Worm (Caenorhabditis elegans) whole organism, L1 larva: ENCODE results near the gene K02E7.4.

Experiments
- Y116A8C.19 ChIP-seq: sonication (generic microtip); optimal IDR thresholded peaks from 2 replicates; lab custom pipeline; 2016; ENCODE audit warnings: missing compliant biosample characterization, missing genetic modification characterization, borderline replicate concordance
- ama-1 ChIP-seq: fragments of 150-350 bp; optimal IDR thresholded peaks from 2 replicates; lab custom pipeline; 2014
- ces-1 ChIP-seq: fragments of 150-350 bp; optimal IDR thresholded peaks from 2 replicates; lab custom pipeline; 2014; ENCODE audit warnings: missing biosample characterization, missing genetic modification reagents, missing genetic modification characterization
- dpl-1 ChIP-seq, 3 experiments: fragments of 150-350 bp in 2 of 3; sonication (generic microtip) in 1 of 3; optimal IDR thresholded peaks; 2 replicates each; lab custom pipeline; 2014 to 2017; ENCODE audit warnings: missing biosample characterization in 3 of 3, missing genetic modification characterization in 3 of 3, missing genetic modification reagents in 3 of 3
- efl-1 ChIP-seq, 4 experiments: fragments of 150-350 bp; optimal IDR thresholded peaks in 3 of 4; peaks in 1 of 4; 1 replicate in 1 of 4; 2 replicates in 3 of 4; lab custom pipeline; 2014; ENCODE audit warnings: missing biosample characterization in 2 of 4, missing genetic modification characterization in 2 of 4, missing genetic modification reagents in 2 of 4
- elt-3 ChIP-seq, 6 experiments: fragments of 150-350 bp in 1 of 6; sonication (generic microtip); optimal IDR thresholded peaks; 2 replicates each; lab custom pipeline; 2017 to 2018; ENCODE audit warnings: missing biosample characterization in 6 of 6, missing genetic modification characterization in 6 of 6, inconsistent platforms in 1 of 6
- jun-1 ChIP-seq: fragments of 150-350 bp; optimal IDR thresholded peaks from 2 replicates; lab custom pipeline; 2014; ENCODE audit warnings: missing biosample characterization, missing genetic modification reagents, missing genetic modification characterization
- lin-14 ChIP-seq: fragments of 200-800 bp; sonication (Bioruptor generic); optimal IDR thresholded peaks from 2 replicates; lab custom pipeline; 2018; ENCODE audit warnings: mild to moderate bottlenecking, missing genetic modification characterization, moderate library complexity, missing compliant biosample characterization
- nhr-84 ChIP-seq: sonication (generic microtip); optimal IDR thresholded peaks from 2 replicates; lab custom pipeline; 2017; ENCODE audit warnings: missing biosample characterization, missing genetic modification characterization
- snpc-4 ChIP-seq: fragments of 150-350 bp; optimal IDR thresholded peaks from 2 replicates; lab custom pipeline; 2014; ENCODE audit warnings: missing biosample characterization, missing genetic modification characterization
- xbp-1 ChIP-seq: sonication (generic microtip); optimal IDR thresholded peaks from 2 replicates; lab custom pipeline; 2016; ENCODE audit warnings: missing genetic modification characterization, missing compliant biosample characterization
- zag-1 ChIP-seq: fragments of 150-350 bp; optimal IDR thresholded peaks from 2 replicates; lab custom pipeline; 2014; ENCODE audit warnings: missing biosample characterization, missing genetic modification characterization
- ztf-11 ChIP-seq, 2 experiments: sonication (generic microtip); optimal IDR thresholded peaks; 2 replicates each; lab custom pipeline; 2016 to 2017; ENCODE audit warnings: missing genetic modification characterization in 2 of 2, missing biosample characterization in 1 of 2, missing compliant biosample characterization in 1 of 2

DNA sequence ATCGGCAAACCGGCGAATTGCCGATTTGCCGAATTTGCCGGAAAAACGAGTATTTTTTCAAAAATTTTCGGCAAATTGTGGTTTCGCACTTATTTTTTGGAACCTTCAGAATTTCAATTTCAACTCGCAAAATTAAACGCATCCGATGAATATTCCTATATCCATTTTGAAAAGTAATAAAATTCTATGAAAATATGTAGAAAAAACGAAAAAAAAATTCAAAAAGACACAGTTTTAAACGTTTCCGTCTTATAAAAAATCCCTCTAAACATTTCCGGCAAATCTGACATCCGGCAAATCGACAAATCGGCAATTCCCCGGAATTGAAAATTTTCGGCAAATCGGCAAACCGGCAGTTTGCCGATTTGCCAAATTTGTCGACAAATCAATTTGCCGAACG, 26.5 kb upstream of the K02E7.4 start, which contains the start of gene str-148:
- TF ChIP-seq ces-1 (GFP tag; lab: Kevin White, UChicago): no peak
- no peak for TF ChIP-seq dpl-1 (GFP tag; optimal IDR thresholded peaks at IDR 0.05; lab: Kevin White, UChicago)
- TF ChIP-seq ztf-11 (tag; optimal IDR thresholded peaks at IDR 0.05; lab: Kevin White, UChicago): no peak
- no peak for TF ChIP-seq nhr-84 (tag; lab: Kevin White, UChicago)
- no peak for TF ChIP-seq Y116A8C.19 (tag; lab: Kevin White, UChicago)
- TF ChIP-seq elt-3 (tag; optimal IDR thresholded peaks at IDR 0.05; lab: Kevin White, UChicago): no peak
- TF ChIP-seq snpc-4: no peak
- TF ChIP-seq efl-1 (optimal IDR thresholded peaks at IDR 0.05; lab: Kevin White, UChicago): no peak
- no peak for TF ChIP-seq efl-1 (GFP tag; optimal IDR thresholded peaks at IDR 0.05 in 1 of 2; lab: Kevin White, UChicago)
- TF ChIP-seq jun-1: no peak
- TF ChIP-seq xbp-1 (tag; lab: Kevin White, UChicago): no peak
- no peak for TF ChIP-seq zag-1
- TF ChIP-seq ama-1: no peak
- TF ChIP-seq lin-14 (GFP tag; lab: Kevin White, UChicago): no peak
